Worm (Caenorhabditis elegans): ENCODE results near the gene Y53G8B.2.

ce11 chrIII:3139144-3139543 is 35.4 kb upstream of the Y53G8B.2 start, which contains the start of gene mec-12:
- no peak for TF ChIP-seq hmg-4 (GFP tag; optimal IDR thresholded peaks at IDR 0.05)
- no peak for TF ChIP-seq ama-1 (optimal IDR thresholded peaks at IDR 0.05)
- TF ChIP-seq flt-1 (GFP tag; IDR thresholded peaks at IDR 0.05): no peak
- TF ChIP-seq sea-1 (GFP tag; conservative IDR thresholded peaks at IDR 0.05): no peak
- no peak for TF ChIP-seq pes-1 (GFP tag; IDR thresholded peaks at IDR 0.05)
- TF ChIP-seq tbx-37 (GFP tag; conservative IDR thresholded peaks at IDR 0.05): no peak

Data from whole organism, early embryonic.